Fruit fly (Drosophila melanogaster) whole organism, embryonic: ENCODE results near the gene Gmap.

Source experiments
- B-H1 ChIP-seq: fragments of 200-800 bp; sonication (Bioruptor generic); IDR thresholded peaks from 3 replicates; pipeline ENCODE4 v1.3.6; 2022; ENCODE audit warnings: missing biosample characterization, missing genetic modification characterization
- Bteb2 ChIP-seq: fragments of 200-800 bp; sonication (Bioruptor generic); optimal IDR thresholded peaks from 2 replicates; lab custom pipeline; 2016; ENCODE audit warnings: missing biosample characterization, missing genetic modification characterization
- CG10979 ChIP-seq: fragments of 200-800 bp; sonication (Bioruptor generic); optimal IDR thresholded peaks from 2 replicates; lab custom pipeline; 2018; ENCODE audit warnings: missing biosample characterization, mild to moderate bottlenecking, missing genetic modification characterization, moderate library complexity
- CG14667 ChIP-seq: fragments of 200-800 bp; sonication (Bioruptor generic); IDR thresholded peaks from 2 replicates; pipeline ENCODE4 v1.3.6; 2022; ENCODE audit warnings: missing biosample characterization, missing genetic modification characterization
- CG15269 ChIP-seq: fragments of 200-800 bp; sonication (Bioruptor generic); optimal IDR thresholded peaks from 2 replicates; lab custom pipeline; 2018; ENCODE audit warnings: missing biosample characterization, mild to moderate bottlenecking, missing genetic modification characterization, moderate library complexity
- CG15479 ChIP-seq: fragments of 200-800 bp; sonication (Bioruptor generic); optimal IDR thresholded peaks from 3 replicates; lab custom pipeline; 2019; ENCODE audit warnings: missing biosample characterization, mild to moderate bottlenecking, missing genetic modification characterization, moderate library complexity
- CG17568 ChIP-seq: fragments of 200-800 bp; sonication (Bioruptor generic); optimal IDR thresholded peaks from 2 replicates; lab custom pipeline; 2018; ENCODE audit warnings: missing biosample characterization, mild to moderate bottlenecking, missing genetic modification characterization, moderate library complexity
- CG18011 ChIP-seq: fragments of 200-800 bp; sonication (Bioruptor generic); optimal IDR thresholded peaks from 2 replicates; lab custom pipeline; 2017; ENCODE audit warnings: missing biosample characterization, missing genetic modification characterization, mild to moderate bottlenecking, moderate library complexity, missing genotype
- CG18262 ChIP-seq: fragments of 200-800 bp; optimal IDR thresholded peaks from 3 replicates; lab custom pipeline; 2019; ENCODE audit warnings: missing biosample characterization, mild to moderate bottlenecking, missing genetic modification characterization, moderate library complexity
- CG18619 ChIP-seq: fragments of 200-800 bp; sonication (Bioruptor generic); optimal IDR thresholded peaks from 3 replicates; lab custom pipeline; 2017; ENCODE audit warnings: missing biosample characterization, mild to moderate bottlenecking, missing genetic modification characterization
- CG2129 ChIP-seq: fragments of 200-800 bp; sonication (Bioruptor generic); IDR thresholded peaks from 2 replicates; pipeline ENCODE4 v1.3.6; 2022; ENCODE audit warnings: missing biosample characterization, missing genetic modification characterization; ENCODE audit not compliant: partially characterized antibody
- CG30403 ChIP-seq: fragments of 200-800 bp; sonication (Bioruptor generic); optimal IDR thresholded peaks from 3 replicates; lab custom pipeline; 2016; ENCODE audit warnings: missing biosample characterization, missing genetic modification characterization
- CG3163 ChIP-seq: fragments of 200-800 bp; sonication (Bioruptor generic); optimal IDR thresholded peaks from 3 replicates; lab custom pipeline; 2016; ENCODE audit warnings: missing biosample characterization, missing genetic modification characterization
- CG34376 ChIP-seq: fragments of 200-800 bp; sonication (Bioruptor generic); optimal IDR thresholded peaks from 2 replicates; lab custom pipeline; 2018; ENCODE audit warnings: missing biosample characterization, mild to moderate bottlenecking, missing genetic modification characterization
- CG4617 ChIP-seq: fragments of 200-800 bp; sonication (Bioruptor generic); optimal IDR thresholded peaks from 3 replicates; lab custom pipeline; 2016; ENCODE audit warnings: missing biosample characterization, missing genetic modification characterization, borderline replicate concordance
- CG5180 ChIP-seq: fragments of 200-800 bp; sonication (Bioruptor generic); optimal IDR thresholded peaks from 3 replicates; lab custom pipeline; 2017; ENCODE audit warnings: missing biosample characterization, missing genetic modification characterization, mild to moderate bottlenecking, moderate library complexity, missing genetic modification reagents
- CG7372 ChIP-seq: fragments of 200-800 bp; sonication (Bioruptor generic); IDR thresholded peaks from 2 replicates; pipeline ENCODE4 v1.3.6; 2022; ENCODE audit warnings: missing biosample characterization, missing genetic modification characterization
- CG8089 ChIP-seq: fragments of 200-800 bp; sonication (Bioruptor generic); optimal IDR thresholded peaks from 3 replicates; lab custom pipeline; 2016; ENCODE audit warnings: missing biosample characterization, missing genetic modification characterization
- Dp ChIP-seq: fragments of 200-800 bp; sonication (Bioruptor generic); optimal IDR thresholded peaks from 2 replicates; lab custom pipeline; 2018; ENCODE audit warnings: missing biosample characterization, mild to moderate bottlenecking, missing genetic modification characterization, moderate library complexity
- Fer3 ChIP-seq: fragments of 200-800 bp; sonication (Bioruptor generic); optimal IDR thresholded peaks from 2 replicates; lab custom pipeline; 2018; ENCODE audit warnings: missing biosample characterization, mild to moderate bottlenecking, missing genetic modification characterization, moderate library complexity
- GATAe ChIP-seq: fragments of 200-800 bp; sonication (Bioruptor generic); conservative IDR thresholded peaks from 2 replicates; pipeline ENCODE4 v1.3.6; 2022; ENCODE audit warnings: missing biosample characterization, missing genetic modification characterization
- H15 ChIP-seq: fragments of 200-800 bp; sonication (Bioruptor generic); IDR thresholded peaks from 3 replicates; pipeline ENCODE4 v1.3.6; 2022; ENCODE audit warnings: missing biosample characterization, missing genetic modification characterization
- HmgZ ChIP-seq: fragments of 200-800 bp; sonication (Bioruptor generic); optimal IDR thresholded peaks from 2 replicates; lab custom pipeline; 2018; ENCODE audit warnings: missing biosample characterization, mild to moderate bottlenecking, missing genetic modification characterization
- Meics ChIP-seq: fragments of 200-800 bp; sonication (Bioruptor generic); optimal IDR thresholded peaks from 2 replicates; lab custom pipeline; 2017; ENCODE audit warnings: missing biosample characterization, mild to moderate bottlenecking, missing genetic modification characterization
- Mrtf ChIP-seq: fragments of 200-800 bp; sonication (Bioruptor generic); IDR thresholded peaks from 3 replicates; pipeline ENCODE4 v1.3.6; 2022; ENCODE audit warnings: missing biosample characterization, missing genetic modification characterization
- ato ChIP-seq: fragments of 200-800 bp; sonication (Bioruptor generic); IDR thresholded peaks from 2 replicates; pipeline ENCODE4 v1.3.6; 2022; ENCODE audit warnings: missing biosample characterization, missing genetic modification characterization; ENCODE audit not compliant: partially characterized antibody
- bigmax ChIP-seq: fragments of 200-800 bp; sonication (Bioruptor generic); optimal IDR thresholded peaks from 2 replicates; lab custom pipeline; 2018; ENCODE audit warnings: missing biosample characterization, mild to moderate bottlenecking, missing genetic modification characterization
- cas ChIP-seq: fragments of 200-800 bp; sonication (Bioruptor generic); IDR thresholded peaks from 2 replicates; pipeline ENCODE4 v1.3.6; 2022; ENCODE audit warnings: missing biosample characterization, missing genetic modification characterization
- cg ChIP-seq: fragments of 200-800 bp; sonication (Bioruptor generic); optimal IDR thresholded peaks from 3 replicates; lab custom pipeline; 2019; ENCODE audit warnings: missing biosample characterization, mild to moderate bottlenecking, missing genetic modification characterization, moderate library complexity
- ci ChIP-seq: fragments of 200-800 bp; sonication (Bioruptor generic); IDR thresholded peaks from 3 replicates; pipeline ENCODE4 v1.3.6; 2022; ENCODE audit warnings: missing biosample characterization, missing genetic modification characterization
- crc ChIP-seq: fragments of 200-800 bp; sonication (Bioruptor generic); optimal IDR thresholded peaks from 2 replicates; lab custom pipeline; 2016; ENCODE audit warnings: missing biosample characterization, missing genetic modification characterization
- dan ChIP-seq: fragments of 200-800 bp; sonication (Bioruptor generic); IDR thresholded peaks from 2 replicates; pipeline ENCODE4 v1.3.6; 2022; ENCODE audit warnings: missing biosample characterization, missing genetic modification characterization
- dysf ChIP-seq: fragments of 200-800 bp; sonication (Bioruptor generic); IDR thresholded peaks from 3 replicates; pipeline ENCODE4 v1.3.6; 2022; ENCODE audit warnings: missing biosample characterization, missing genetic modification characterization
- ewg ChIP-seq: fragments of 200-800 bp; sonication (Bioruptor generic); optimal IDR thresholded peaks from 3 replicates; lab custom pipeline; 2017; ENCODE audit warnings: mild to moderate bottlenecking, missing biosample characterization, missing genetic modification reagents, missing genetic modification characterization
- exex ChIP-seq: fragments of 200-800 bp; sonication (Bioruptor generic); optimal IDR thresholded peaks from 4 replicates; lab custom pipeline; 2018; ENCODE audit warnings: missing biosample characterization, mild to moderate bottlenecking, missing genetic modification characterization, moderate library complexity
- eyg ChIP-seq: fragments of 200-800 bp; sonication (Bioruptor generic); optimal IDR thresholded peaks from 3 replicates; lab custom pipeline; 2016; ENCODE audit warnings: missing biosample characterization, missing genetic modification characterization
- fd3F ChIP-seq: fragments of 200-800 bp; sonication (Bioruptor generic); optimal IDR thresholded peaks from 2 replicates; lab custom pipeline; 2018; ENCODE audit warnings: missing biosample characterization, mild to moderate bottlenecking, missing genetic modification characterization, moderate library complexity
- fu2 ChIP-seq: fragments of 200-800 bp; sonication (Bioruptor generic); optimal IDR thresholded peaks from 2 replicates; lab custom pipeline; 2016; ENCODE audit warnings: missing biosample characterization, missing genetic modification characterization
- gfzf ChIP-seq: fragments of 200-800 bp; sonication (Bioruptor generic); optimal IDR thresholded peaks from 2 replicates; lab custom pipeline; 2016; ENCODE audit warnings: missing biosample characterization, mild to moderate bottlenecking, missing genetic modification characterization, moderate library complexity
- hb ChIP-seq: fragments of 200-800 bp; sonication (Bioruptor generic); IDR thresholded peaks from 3 replicates; pipeline ENCODE4 v1.3.6; 2022; ENCODE audit warnings: missing biosample characterization, missing genetic modification characterization; ENCODE audit not compliant: partially characterized antibody
- peb ChIP-seq: fragments of 200-800 bp; sonication (Bioruptor generic); IDR thresholded peaks from 2 replicates; pipeline ENCODE4 v1.3.6; 2022; ENCODE audit warnings: missing biosample characterization, missing genetic modification characterization
- pzg ChIP-seq: fragments of 200-800 bp; sonication (Bioruptor generic); optimal IDR thresholded peaks from 3 replicates; lab custom pipeline; 2018; ENCODE audit warnings: missing biosample characterization, mild to moderate bottlenecking, missing genetic modification characterization, moderate library complexity
- salm ChIP-seq: fragments of 200-800 bp; sonication (Bioruptor generic); optimal IDR thresholded peaks from 2 replicates; lab custom pipeline; 2018; ENCODE audit warnings: missing biosample characterization, mild to moderate bottlenecking, missing genetic modification characterization
- seq ChIP-seq: fragments of 200-800 bp; sonication (Bioruptor generic); IDR thresholded peaks from 2 replicates; pipeline ENCODE4 v1.3.6; 2022; ENCODE audit warnings: missing biosample characterization, missing genetic modification characterization
- sr ChIP-seq: fragments of 200-800 bp; sonication (Bioruptor generic); IDR thresholded peaks from 3 replicates; pipeline ENCODE4 v1.3.6; 2022; ENCODE audit warnings: missing biosample characterization, missing genetic modification characterization
- stwl ChIP-seq: fragments of 200-800 bp; sonication (Bioruptor generic); optimal IDR thresholded peaks from 3 replicates; lab custom pipeline; 2018; ENCODE audit warnings: missing biosample characterization, mild to moderate bottlenecking, missing genetic modification characterization, moderate library complexity
- unc-4 ChIP-seq: fragments of 200-800 bp; sonication (Bioruptor generic); IDR thresholded peaks from 2 replicates; pipeline ENCODE4 v1.3.6; 2022; ENCODE audit warnings: missing biosample characterization, missing genetic modification characterization; ENCODE audit not compliant: partially characterized antibody
- wor ChIP-seq: fragments of 200-800 bp; sonication (Bioruptor generic); IDR thresholded peaks from 2 replicates; pipeline ENCODE4 v1.3.6; 2022; ENCODE audit warnings: missing biosample characterization, missing genetic modification characterization
- zf30C ChIP-seq: fragments of 200-800 bp; sonication (Bioruptor generic); optimal IDR thresholded peaks from 3 replicates; lab custom pipeline; 2018; ENCODE audit warnings: missing biosample characterization, mild to moderate bottlenecking, missing genetic modification characterization

Gene Gmap

dm6 chrX:15449490-15450326 lies 37.0 kb upstream of the Gmap start, which contains the start of the genes Scamp and Ahcy (continued):
- TF ChIP-seq CG18011 (GFP tag; lab: Kevin White, UChicago) (peak; percentile 39), peb (GFP tag; lab: Robert Waterston, UW) (no peak), seq (GFP tag; lab: Robert Waterston, UW) (no peak), fu2 (GFP tag; lab: Kevin White, UChicago) (no peak), dysf (GFP tag; lab: Robert Waterston, UW) (no peak), wor (GFP tag; lab: Robert Waterston, UW) (no peak), gfzf (GFP tag; lab: Kevin White, UChicago) (no peak), unc-4 (GFP tag; lab: Robert Waterston, UW) (peak; percentile 55; the same call in 1 of the 2 replicates), Bteb2 (GFP tag; lab: Kevin White, UChicago) (no peak), CG5180 (GFP tag; lab: Kevin White, UChicago) (no peak), eyg (GFP tag; lab: Kevin White, UChicago) (no peak), CG15479 (GFP tag; lab: Kevin White, UChicago) (no peak), pzg (GFP tag; lab: Kevin White, UChicago) (peak; percentile 26), CG15269 (peak; percentile 17), dan (no peak), CG18619 (GFP tag; lab: Kevin White, UChicago) (no peak), CG7372 (no peak), CG4617 (GFP tag; lab: Kevin White, UChicago) (peak; percentile 56), cas (no peak), CG18262 (tag; lab: Kevin White, UChicago) (peak; percentile 19), CG8089 (GFP tag; lab: Kevin White, UChicago) (no peak), sr (GFP tag; lab: Robert Waterston, UW) (no peak), B-H1 (GFP tag; lab: Robert Waterston, UW) (no peak), zf30C (GFP tag; lab: Kevin White, UChicago) (peak; percentile 10), ato (GFP tag; lab: Robert Waterston, UW) (peak; percentile 14; the same call in 1 of the 2 replicates), cg (peak; percentile 93), GATAe (no peak), crc (no peak), bigmax (GFP tag; lab: Kevin White, UChicago) (no peak), H15 (GFP tag; lab: Robert Waterston, UW) (no peak), CG14667 (GFP tag; lab: Robert Waterston, UW) (no peak), CG30403 (peak; percentile 30), CG3163 (GFP tag; lab: Kevin White, UChicago) (no peak), Meics (GFP tag; lab: Kevin White, UChicago) (peak; percentile 59), Mrtf (GFP tag; lab: Robert Waterston, UW) (no peak), HmgZ (tag; lab: Kevin White, UChicago) (no peak), ewg (GFP tag; lab: Kevin White, UChicago) (no peak), ci (no peak), salm (tag; lab: Kevin White, UChicago) (no peak), CG10979 (tag; lab: Kevin White, UChicago) (no peak), Dp (GFP tag; lab: Kevin White, UChicago) (peak; percentile 50), exex (tag; lab: Kevin White, UChicago) (no peak), CG34376 (GFP tag; lab: Kevin White, UChicago) (no peak), stwl (peak; percentile 32), CG2129 (GFP tag; lab: Robert Waterston, UW) (0 out of 2 replicates have a peak, but pooled peaks have one; percentile 17), CG17568 (no peak), fd3F (GFP tag; lab: Kevin White, UChicago) (no peak), hb (GFP tag; lab: Robert Waterston, UW) (no peak), Fer3 (no peak)
